Worm (Caenorhabditis elegans) whole organism, L3 larva: ENCODE results near the gene F42G2.7.

Source experiments
- elt-2 ChIP-seq: sonication (generic microtip); optimal IDR thresholded peaks from 2 replicates; lab custom pipeline; 2016; ENCODE audit warnings: missing genetic modification reagents, mild to moderate bottlenecking, missing genetic modification characterization, missing compliant biosample characterization
- eor-1 ChIP-seq, 2 experiments: fragments of 150-350 bp; optimal IDR thresholded peaks; 2 replicates each; lab custom pipeline; 2014 to 2018; ENCODE audit warnings: missing biosample characterization in 2 of 2, missing genetic modification characterization in 2 of 2
- lin-15B ChIP-seq: fragments of 150-350 bp; optimal IDR thresholded peaks from 2 replicates; lab custom pipeline; 2014; ENCODE audit warnings: missing biosample characterization, missing genetic modification characterization
- sea-2 ChIP-seq: fragments of 150-350 bp; sonication (generic microtip); optimal IDR thresholded peaks from 4 replicates; lab custom pipeline; 2014; ENCODE audit warnings: missing biosample characterization, missing genetic modification reagents, missing genetic modification characterization
- tbx-2 ChIP-seq: sonication (generic microtip); optimal IDR thresholded peaks from 2 replicates; lab custom pipeline; 2016; ENCODE audit warnings: mild to moderate bottlenecking, missing genetic modification characterization, missing compliant biosample characterization
- unc-62 ChIP-seq: fragments of 150-350 bp; sonication (generic microtip); optimal IDR thresholded peaks from 4 replicates; lab custom pipeline; 2014; ENCODE audit warnings: missing biosample characterization, missing genetic modification reagents, missing genetic modification characterization
- zag-1 ChIP-seq: fragments of 150-350 bp; optimal IDR thresholded peaks from 2 replicates; lab custom pipeline; 2014; ENCODE audit warnings: missing biosample characterization, missing genetic modification characterization
- ztf-4 ChIP-seq: fragments of 150-350 bp; optimal IDR thresholded peaks from 2 replicates; lab custom pipeline; 2014; ENCODE audit warnings: missing biosample characterization, missing genetic modification characterization

DNA sequence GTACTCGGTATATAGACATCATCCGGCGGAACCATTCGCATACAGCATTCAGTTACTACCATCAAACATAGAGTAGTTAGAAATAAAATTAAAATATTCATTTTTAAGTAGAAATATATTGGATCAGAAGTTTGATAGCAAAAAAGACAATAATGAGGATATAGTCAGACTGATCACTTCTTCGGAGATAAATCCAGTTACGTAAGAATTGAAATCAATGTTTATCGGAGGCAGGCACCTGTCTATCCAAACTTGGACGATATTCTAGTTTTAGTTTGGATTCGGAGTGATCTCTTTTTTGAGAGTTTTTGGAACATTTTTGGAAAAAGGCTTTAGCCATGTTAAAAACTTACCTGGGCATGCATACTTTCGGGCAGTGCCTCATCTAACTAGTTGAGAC is 34.6 kb upstream of the F42G2.7 start, which contains the start of gene F16G10.8:
- TF ChIP-seq zag-1 (tag; lab: Kevin White, UChicago) (no peak), ztf-4 (tag; lab: Kevin White, UChicago) (no peak), unc-62 (no peak), sea-2 (GFP tag; lab: Kevin White, UChicago) (no peak), eor-1 (tag; optimal IDR thresholded peaks at IDR 0.05; lab: Kevin White, UChicago) (no peak), lin-15B (tag; lab: Kevin White, UChicago) (no peak), elt-2 (no peak), tbx-2 (tag; lab: Kevin White, UChicago) (no peak)
